Worm (Caenorhabditis elegans): Measurements from ENCODE around the gene dap-3.
A peak's percentile ranks its signal among the peaks of the same experiment; 100 is the strongest.

Gene dap-3

DNA sequence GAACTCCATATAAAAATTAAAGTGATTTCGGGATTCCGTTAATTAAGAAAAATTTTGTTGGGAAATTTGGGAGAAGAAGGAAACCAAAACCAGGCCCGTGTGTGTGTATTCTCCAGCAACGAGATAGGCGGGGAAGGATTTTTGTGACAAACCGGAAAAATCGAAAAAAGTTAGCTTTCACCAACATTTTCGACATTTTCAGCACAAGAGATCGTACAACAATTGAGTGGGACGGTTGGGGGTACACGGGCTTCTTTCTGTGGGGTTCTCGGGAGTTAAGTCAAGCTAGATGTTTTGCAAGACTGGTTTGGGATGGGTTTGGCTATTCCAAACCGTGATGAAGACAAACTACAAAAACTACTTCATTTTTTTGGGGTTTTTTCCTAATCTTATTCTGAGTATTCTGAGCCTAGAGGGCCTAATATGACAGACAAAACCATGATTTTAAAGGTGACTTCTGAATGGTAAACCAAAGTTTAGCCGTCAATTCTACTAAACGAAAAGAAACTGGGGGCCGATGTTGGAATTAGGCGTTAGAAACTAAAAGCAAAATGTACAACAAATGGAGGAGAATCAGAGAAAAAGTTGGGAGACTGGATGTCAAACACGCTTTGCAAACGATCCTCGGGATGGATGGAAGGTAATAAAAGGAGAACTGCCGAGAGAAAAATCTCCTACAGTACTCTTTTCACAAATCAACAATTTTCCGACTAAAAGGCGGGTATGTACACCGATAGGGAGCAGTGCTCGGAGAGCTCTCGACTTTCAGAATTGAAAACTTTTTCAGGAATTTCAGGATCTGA, 38.1 kb upstream of the dap-3 start (continued):
- TF ChIP-seq snpc-1.3 (tag; optimal IDR thresholded peaks at IDR 0.05; ENCODE audit: insufficient read depth) = no peak
- no peak for TF ChIP-seq nhr-90 (tag; optimal IDR thresholded peaks at IDR 0.05)
- peak; percentile 57 for TF ChIP-seq athp-1 (tag; optimal IDR thresholded peaks at IDR 0.05)
- TF ChIP-seq Y53G8AR.9 (GFP tag; conservative IDR thresholded peaks at IDR 0.05) = peak; percentile 44; the same call in 1 of the 2 replicates
- no peak for TF ChIP-seq mes-4 (tag; optimal IDR thresholded peaks at IDR 0.05)
- no peak for TF ChIP-seq pha-4 (tag; optimal IDR thresholded peaks at IDR 0.05)
- TF ChIP-seq efl-1 (GFP tag; optimal IDR thresholded peaks at IDR 0.05) = no peak
- no peak for TF ChIP-seq ztf-6 (GFP tag; IDR thresholded peaks at IDR 0.05)
- TF ChIP-seq tbp1 (GFP tag; optimal IDR thresholded peaks at IDR 0.05) = no peak
- no peak for TF ChIP-seq hlh-12 (tag; optimal IDR thresholded peaks at IDR 0.05)
- TF ChIP-seq snpc-1.1 (tag; optimal IDR thresholded peaks at IDR 0.05; ENCODE audit: insufficient read depth) = no peak
- TF ChIP-seq K11D2.4 (GFP tag; IDR thresholded peaks at IDR 0.05) = peak; percentile 8; the same call in 1 of the 2 replicates
- no peak for TF ChIP-seq nhr-120 (GFP tag; IDR thresholded peaks at IDR 0.05)
- peak; percentile 93 for TF ChIP-seq ama-1 (optimal IDR thresholded peaks at IDR 0.05)
- no peak for TF ChIP-seq ama-1 (GFP tag; optimal IDR thresholded peaks at IDR 0.05)
- TF ChIP-seq hlh-26 (GFP tag; conservative IDR thresholded peaks at IDR 0.05) = no peak
- no peak for TF ChIP-seq madf-8 (GFP tag; conservative IDR thresholded peaks at IDR 0.05)
- peak; percentile 75 for TF ChIP-seq nfyb-1 (GFP tag; IDR thresholded peaks at IDR 0.05)
- TF ChIP-seq rec-8 (tag; optimal IDR thresholded peaks at IDR 0.05) = no peak
- no peak for TF ChIP-seq sptf-2 (GFP tag; optimal IDR thresholded peaks at IDR 0.05)
- TF ChIP-seq rpc-1 (optimal IDR thresholded peaks at IDR 0.05) = no peak
- no peak for TF ChIP-seq rpc-1 (tag; optimal IDR thresholded peaks at IDR 0.05)
- no peak for TF ChIP-seq lsy-27 (tag; optimal IDR thresholded peaks at IDR 0.05; ENCODE audit: borderline replicate concordance, insufficient read depth)
- TF ChIP-seq ceh-58 (GFP tag; IDR thresholded peaks at IDR 0.05) = 0 out of 2 replicates have a peak, but pooled peaks have one; percentile 51
- no peak for TF ChIP-seq B0035.1 (tag; optimal IDR thresholded peaks at IDR 0.05)
- peak; percentile 23 for TF ChIP-seq attf-5 (GFP tag; optimal IDR thresholded peaks at IDR 0.05)
- no peak for TF ChIP-seq nhr-179 (tag; optimal IDR thresholded peaks at IDR 0.05)
- TF ChIP-seq somi-1 (GFP tag; optimal IDR thresholded peaks at IDR 0.05) = peak; percentile 32
- no peak for TF ChIP-seq xnd-1 (tag; optimal IDR thresholded peaks at IDR 0.05)
- TF ChIP-seq aptf-3 (GFP tag; IDR thresholded peaks at IDR 0.05) = no peak
- peak in 1 of 2 experiments; percentile 23 for TF ChIP-seq let-607 (tag; optimal IDR thresholded peaks at IDR 0.05)

DNA sequence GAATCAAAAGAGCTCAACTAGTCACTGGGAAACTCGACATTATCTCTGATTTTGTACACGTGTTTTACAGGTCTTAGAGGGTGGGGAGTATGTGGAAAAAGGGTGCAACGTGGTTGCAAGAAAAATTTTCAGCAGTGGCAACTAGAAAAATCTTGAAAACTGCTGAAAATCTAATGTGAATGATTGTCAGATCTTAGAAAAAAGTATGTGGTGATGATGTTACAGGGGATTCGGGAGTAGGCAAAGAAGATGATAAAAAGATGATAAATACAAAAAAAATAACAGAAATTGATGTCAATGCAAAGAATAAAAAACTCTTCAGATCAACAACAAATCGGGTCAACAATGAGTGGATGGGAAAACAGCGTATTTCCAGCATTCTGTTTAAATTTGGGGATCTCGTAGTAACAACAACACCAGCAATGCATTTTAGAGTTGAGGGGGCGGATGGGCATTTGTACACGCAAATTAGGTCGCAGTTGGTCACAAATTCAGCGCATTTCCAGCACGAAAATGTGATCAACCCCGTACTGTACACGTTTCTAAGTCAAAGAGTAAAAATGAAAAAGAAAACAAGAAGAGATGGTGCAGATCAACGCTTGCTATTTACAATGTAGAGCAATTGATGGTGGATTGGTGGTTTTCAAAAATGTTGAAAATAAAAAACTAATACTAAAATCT, 37.3 kb upstream of the dap-3 start:
- TF ChIP-seq C06A6.2 (GFP tag; conservative IDR thresholded peaks at IDR 0.05) (no peak), athp-1 (tag; optimal IDR thresholded peaks at IDR 0.05) (no peak), Y53F4B.3 (GFP tag; IDR thresholded peaks at IDR 0.05) (no peak), madf-6 (GFP tag; IDR thresholded peaks at IDR 0.05) (peak; percentile 27; the same call in 1 of the 2 replicates), akir-1 (GFP tag; optimal IDR thresholded peaks at IDR 0.05) (no peak), ZK185.1 (tag; optimal IDR thresholded peaks at IDR 0.05; ENCODE audit: poor library complexity, severe bottlenecking) (peak; percentile 36), Y56A3A.18 (GFP tag; IDR thresholded peaks at IDR 0.05) (0 out of 2 replicates have a peak, but pooled peaks have one; percentile 11), ets-4 (GFP tag; optimal IDR thresholded peaks at IDR 0.05) (peak; percentile 53), mes-4 (tag; optimal IDR thresholded peaks at IDR 0.05) (no peak), hlh-26 (GFP tag; conservative IDR thresholded peaks at IDR 0.05) (0 out of 2 replicates have a peak, but pooled peaks have one; percentile 58), ccch-3 (GFP tag; optimal IDR thresholded peaks at IDR 0.05) (no peak), T26A5.8 (tag; optimal IDR thresholded peaks at IDR 0.05) (no peak), nfya-1 (tag; optimal IDR thresholded peaks at IDR 0.05; ENCODE audit: borderline replicate concordance, insufficient read depth) (no peak), F39B2.1 (GFP tag; IDR thresholded peaks at IDR 0.05) (0 out of 2 replicates have a peak, but pooled peaks have one; percentile 9), F10E7.11 (tag; optimal IDR thresholded peaks at IDR 0.05) (no peak), lin-35 (GFP tag; optimal IDR thresholded peaks at IDR 0.05) (peak in 1 of 3 experiments; percentile 23), F22D6.2 (tag; optimal IDR thresholded peaks at IDR 0.05) (no peak), nhr-80 (tag; optimal IDR thresholded peaks at IDR 0.05) (no peak), K11D2.4 (GFP tag; IDR thresholded peaks at IDR 0.05) (no peak)
